Worm (Caenorhabditis elegans) whole organism, young adult: Measurements from ENCODE around the gene C14F11.7.

Experiments
- ZK185.1 ChIP-seq: sonication (generic microtip); optimal IDR thresholded peaks from 2 replicates; lab custom pipeline; 2016; ENCODE audit warnings: mild to moderate bottlenecking, missing genetic modification characterization, missing compliant biosample characterization; ENCODE audit not compliant: poor library complexity, severe bottlenecking
- bed-2 ChIP-seq: fragments of 200-800 bp; sonication (Bioruptor generic); IDR thresholded peaks from 2 replicates; pipeline ENCODE4 v1.3.6; 2022; ENCODE audit warnings: missing genetic modification reagents, missing genetic modification characterization, missing compliant biosample characterization
- dox-1 ChIP-seq: fragments of 200-800 bp; sonication (Bioruptor generic); IDR thresholded peaks from 2 replicates; pipeline ENCODE4 v1.3.6; 2022; ENCODE audit warnings: missing genetic modification reagents, missing genetic modification characterization, missing compliant biosample characterization
- mel-28 ChIP-seq: sonication (generic microtip); optimal IDR thresholded peaks from 2 replicates; lab custom pipeline; 2016; ENCODE audit warnings: borderline replicate concordance, mild to moderate bottlenecking, missing genetic modification characterization, missing compliant biosample characterization

ce11 chrX:6159562-6159961 is 48.8 kb downstream of the C14F11.7 start:
- no peak for TF ChIP-seq bed-2
- no peak for TF ChIP-seq ZK185.1
- TF ChIP-seq dox-1 (GFP tag; lab: Robert Waterston, UW) = no peak
- TF ChIP-seq mel-28 = no peak
